Worm (Caenorhabditis elegans) whole organism, late embryonic: ENCODE data around the gene aqp-5.

Experiments
- dmd-4 ChIP-seq: sonication (generic microtip); optimal IDR thresholded peaks from 2 replicates; lab custom pipeline; 2016; ENCODE audit warnings: borderline replicate concordance, missing genetic modification characterization, missing compliant biosample characterization
- hlh-30 ChIP-seq: sonication (generic microtip); optimal IDR thresholded peaks from 2 replicates; lab custom pipeline; 2017; ENCODE audit warnings: antibody characterized with exemption, missing genetic modification characterization, missing compliant biosample characterization; ENCODE audit not compliant: insufficient read depth

DNA sequence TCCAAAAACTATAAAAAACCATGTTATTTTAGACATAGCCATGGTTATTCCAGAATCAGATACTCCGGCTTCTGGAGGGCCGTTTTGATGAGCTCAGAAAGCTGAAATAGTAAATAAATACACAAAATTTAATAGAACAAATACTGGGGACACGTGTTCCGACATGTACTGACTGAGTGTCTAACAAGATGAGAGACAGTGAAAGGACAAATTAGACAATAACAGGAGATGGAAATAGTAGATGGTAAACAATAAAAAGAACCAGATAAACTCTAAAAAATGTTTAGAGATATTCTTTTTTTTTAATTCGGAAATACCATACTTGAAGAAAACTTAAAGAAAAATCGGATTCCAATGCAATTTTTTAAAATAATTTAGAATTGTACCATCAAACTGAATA is 6.9 kb upstream of the aqp-5 start, which contains the start of gene Y32F6B.1:
- TF ChIP-seq hlh-30 (no peak), dmd-4 (tag; lab: Kevin White, UChicago) (no peak)
